Worm (Caenorhabditis elegans): Measurements from ENCODE around the gene wrm-1.

Gene wrm-1

ce11 chrIII:5722550-5722949 lies at the start of gene wrm-1:
Gene wrm-1 (plus strand): TSS chrIII:5722850.
- no peak for TF ChIP-seq ref-1 (GFP tag; conservative IDR thresholded peaks at IDR 0.05)
- no peak for TF ChIP-seq ztf-23 (GFP tag; IDR thresholded peaks at IDR 0.05)
- no peak for TF ChIP-seq tab-1 (GFP tag; IDR thresholded peaks at IDR 0.05)
- no peak for TF ChIP-seq cog-1 (tag; optimal IDR thresholded peaks at IDR 0.05)
- TF ChIP-seq flt-1 (GFP tag; IDR thresholded peaks at IDR 0.05), result no peak
- TF ChIP-seq klf-2 (GFP tag; conservative IDR thresholded peaks at IDR 0.05), result no peak
- TF ChIP-seq med-1 (GFP tag; optimal IDR thresholded peaks at IDR 0.05; ENCODE audit: insufficient read depth), result no peak
- TF ChIP-seq ztf-29 (GFP tag; IDR thresholded peaks at IDR 0.05), result no peak
- no peak for TF ChIP-seq T22C8.4 (GFP tag; IDR thresholded peaks at IDR 0.05)

- TF ChIP-seq flt-1 (GFP tag; IDR thresholded peaks at IDR 0.05) (no peak), med-1 (GFP tag; optimal IDR thresholded peaks at IDR 0.05; ENCODE audit: insufficient read depth) (no peak), ztf-29 (GFP tag; IDR thresholded peaks at IDR 0.05) (no peak), tab-1 (GFP tag; IDR thresholded peaks at IDR 0.05) (no peak), cog-1 (tag; optimal IDR thresholded peaks at IDR 0.05) (no peak), ztf-23 (GFP tag; IDR thresholded peaks at IDR 0.05) (no peak), ref-1 (GFP tag; conservative IDR thresholded peaks at IDR 0.05) (no peak), T22C8.4 (GFP tag; IDR thresholded peaks at IDR 0.05) (no peak), klf-2 (GFP tag; conservative IDR thresholded peaks at IDR 0.05) (no peak)
These were observed 48.5 kb upstream of the wrm-1 start for ce11 chrIII:5674196-5674595.

ce11 chrIII:5675384-5675984 lies 47.2 kb upstream of the wrm-1 start:
- no peak for TF ChIP-seq ztf-29 (GFP tag; IDR thresholded peaks at IDR 0.05)
- no peak for TF ChIP-seq ztf-23 (GFP tag; IDR thresholded peaks at IDR 0.05)
- TF ChIP-seq T22C8.4 (GFP tag; IDR thresholded peaks at IDR 0.05), result no peak
- no peak for TF ChIP-seq flt-1 (GFP tag; IDR thresholded peaks at IDR 0.05)
- TF ChIP-seq klf-2 (GFP tag; conservative IDR thresholded peaks at IDR 0.05), result no peak
- TF ChIP-seq tab-1 (GFP tag; IDR thresholded peaks at IDR 0.05), result no peak
- TF ChIP-seq ref-1 (GFP tag; conservative IDR thresholded peaks at IDR 0.05), result no peak
- no peak for TF ChIP-seq cog-1 (tag; optimal IDR thresholded peaks at IDR 0.05)
- no peak for TF ChIP-seq med-1 (GFP tag; optimal IDR thresholded peaks at IDR 0.05; ENCODE audit: insufficient read depth)

- TF ChIP-seq ref-1 (GFP tag; conservative IDR thresholded peaks at IDR 0.05), result no peak
- TF ChIP-seq ztf-23 (GFP tag; IDR thresholded peaks at IDR 0.05), result no peak
- TF ChIP-seq ztf-29 (GFP tag; IDR thresholded peaks at IDR 0.05), result no peak
- TF ChIP-seq med-1 (GFP tag; optimal IDR thresholded peaks at IDR 0.05; ENCODE audit: insufficient read depth), result no peak
- TF ChIP-seq flt-1 (GFP tag; IDR thresholded peaks at IDR 0.05), result no peak
- TF ChIP-seq tab-1 (GFP tag; IDR thresholded peaks at IDR 0.05), result no peak
- TF ChIP-seq cog-1 (tag; optimal IDR thresholded peaks at IDR 0.05), result no peak
- no peak for TF ChIP-seq klf-2 (GFP tag; conservative IDR thresholded peaks at IDR 0.05)
- no peak for TF ChIP-seq T22C8.4 (GFP tag; IDR thresholded peaks at IDR 0.05)
These were observed 44.9 kb upstream of the wrm-1 start, which contains the start of gene F54E7.9 for ce11 chrIII:5677790-5678189. Gene F54E7.9 (minus strand): TSS chrIII:5677890.

ce11 chrIII:5678935-5679334 lies 43.7 kb upstream of the wrm-1 start, which contains the start of the genes ska-3 and rps-12:
Gene ska-3 (minus strand): TSS chrIII:5679005.
Gene rps-12 (plus strand): TSS chrIII:5679298.
- peak; percentile 45 for TF ChIP-seq med-1 (GFP tag; optimal IDR thresholded peaks at IDR 0.05; ENCODE audit: insufficient read depth)
- peak; percentile 57; the same call in 1 of the 2 replicates for TF ChIP-seq T22C8.4 (GFP tag; IDR thresholded peaks at IDR 0.05)
- TF ChIP-seq flt-1 (GFP tag; IDR thresholded peaks at IDR 0.05), result peak; percentile 87
- no peak for TF ChIP-seq ztf-29 (GFP tag; IDR thresholded peaks at IDR 0.05)
- peak; percentile 97 for TF ChIP-seq cog-1 (tag; optimal IDR thresholded peaks at IDR 0.05)
- TF ChIP-seq klf-2 (GFP tag; conservative IDR thresholded peaks at IDR 0.05), result 0 out of 2 replicates have a peak, but pooled peaks have one; percentile 42
- peak; percentile 71; the same call in 1 of the 2 replicates for TF ChIP-seq tab-1 (GFP tag; IDR thresholded peaks at IDR 0.05)
- no peak for TF ChIP-seq ref-1 (GFP tag; conservative IDR thresholded peaks at IDR 0.05)
- peak; percentile 92 for TF ChIP-seq ztf-23 (GFP tag; IDR thresholded peaks at IDR 0.05)

- TF ChIP-seq ztf-29 (GFP tag; IDR thresholded peaks at IDR 0.05), result no peak
- no peak for TF ChIP-seq ref-1 (GFP tag; conservative IDR thresholded peaks at IDR 0.05)
- TF ChIP-seq ztf-23 (GFP tag; IDR thresholded peaks at IDR 0.05), result no peak
- no peak for TF ChIP-seq tab-1 (GFP tag; IDR thresholded peaks at IDR 0.05)
- no peak for TF ChIP-seq cog-1 (tag; optimal IDR thresholded peaks at IDR 0.05)
- TF ChIP-seq T22C8.4 (GFP tag; IDR thresholded peaks at IDR 0.05), result no peak
- no peak for TF ChIP-seq flt-1 (GFP tag; IDR thresholded peaks at IDR 0.05)
- no peak for TF ChIP-seq med-1 (GFP tag; optimal IDR thresholded peaks at IDR 0.05; ENCODE audit: insufficient read depth)
- TF ChIP-seq klf-2 (GFP tag; conservative IDR thresholded peaks at IDR 0.05), result no peak
These were observed 42.5 kb upstream of the wrm-1 start, which contains the start of gene pst-2 for ce11 chrIII:5680141-5680540. Gene pst-2 (plus strand): TSS chrIII:5680433.

- TF ChIP-seq flt-1 (GFP tag; IDR thresholded peaks at IDR 0.05), result no peak
- no peak for TF ChIP-seq ref-1 (GFP tag; conservative IDR thresholded peaks at IDR 0.05)
- no peak for TF ChIP-seq T22C8.4 (GFP tag; IDR thresholded peaks at IDR 0.05)
- TF ChIP-seq ztf-23 (GFP tag; IDR thresholded peaks at IDR 0.05), result no peak
- TF ChIP-seq tab-1 (GFP tag; IDR thresholded peaks at IDR 0.05), result no peak
These were observed 38.7 kb upstream of the wrm-1 start, which contains the start of gene rcan-1 for ce11 chrIII:5683998-5684397. Gene rcan-1 (minus strand): TSS chrIII:5684098.

ce11 chrIII:5688246-5688645 lies 34.4 kb upstream of the wrm-1 start:
- TF ChIP-seq ztf-23 (GFP tag; IDR thresholded peaks at IDR 0.05), result no peak
- no peak for TF ChIP-seq cog-1 (tag; optimal IDR thresholded peaks at IDR 0.05)
- TF ChIP-seq klf-2 (GFP tag; conservative IDR thresholded peaks at IDR 0.05), result no peak
- no peak for TF ChIP-seq flt-1 (GFP tag; IDR thresholded peaks at IDR 0.05)
- no peak for TF ChIP-seq tab-1 (GFP tag; IDR thresholded peaks at IDR 0.05)
- no peak for TF ChIP-seq med-1 (GFP tag; optimal IDR thresholded peaks at IDR 0.05; ENCODE audit: insufficient read depth)
- TF ChIP-seq ref-1 (GFP tag; conservative IDR thresholded peaks at IDR 0.05), result no peak
- TF ChIP-seq ztf-29 (GFP tag; IDR thresholded peaks at IDR 0.05), result no peak
- no peak for TF ChIP-seq T22C8.4 (GFP tag; IDR thresholded peaks at IDR 0.05)

- TF ChIP-seq tab-1 (GFP tag; IDR thresholded peaks at IDR 0.05) (no peak), ref-1 (GFP tag; conservative IDR thresholded peaks at IDR 0.05) (no peak)
These were observed 30.8 kb upstream of the wrm-1 start for ce11 chrIII:5691826-5692225.
